Worm (Caenorhabditis elegans): ENCODE data around the gene lgc-21.

lgc-21 gene

ce11 chrX:14067641-14068040, at the start of gene lgc-21:
lgc-21 (minus strand) TSS chrX:14067984.
- TF ChIP-seq elt-3 (tag; optimal IDR thresholded peaks at IDR 0.05), result no peak
- TF ChIP-seq aly-2 (tag; optimal IDR thresholded peaks at IDR 0.05), result no peak
- no peak for TF ChIP-seq lin-39 (tag; optimal IDR thresholded peaks at IDR 0.05)
- no peak for TF ChIP-seq ceh-82 (tag; optimal IDR thresholded peaks at IDR 0.05)
- TF ChIP-seq jun-1 (tag; optimal IDR thresholded peaks at IDR 0.05), result no peak
- no peak for TF ChIP-seq nhr-77 (tag; optimal IDR thresholded peaks at IDR 0.05)
- TF ChIP-seq nhr-28 (tag; optimal IDR thresholded peaks at IDR 0.05), result no peak
- TF ChIP-seq sea-2 (GFP tag; optimal IDR thresholded peaks at IDR 0.05), result no peak
- TF ChIP-seq elt-1 (tag; optimal IDR thresholded peaks at IDR 0.05), result no peak
- TF ChIP-seq elt-2 (tag; optimal IDR thresholded peaks at IDR 0.05), result no peak
- TF ChIP-seq ztf-11 (tag; optimal IDR thresholded peaks at IDR 0.05), result no peak
- TF ChIP-seq ceh-9 (tag; optimal IDR thresholded peaks at IDR 0.05), result no peak
- no peak for TF ChIP-seq lin-15B (tag; optimal IDR thresholded peaks at IDR 0.05)

DNA sequence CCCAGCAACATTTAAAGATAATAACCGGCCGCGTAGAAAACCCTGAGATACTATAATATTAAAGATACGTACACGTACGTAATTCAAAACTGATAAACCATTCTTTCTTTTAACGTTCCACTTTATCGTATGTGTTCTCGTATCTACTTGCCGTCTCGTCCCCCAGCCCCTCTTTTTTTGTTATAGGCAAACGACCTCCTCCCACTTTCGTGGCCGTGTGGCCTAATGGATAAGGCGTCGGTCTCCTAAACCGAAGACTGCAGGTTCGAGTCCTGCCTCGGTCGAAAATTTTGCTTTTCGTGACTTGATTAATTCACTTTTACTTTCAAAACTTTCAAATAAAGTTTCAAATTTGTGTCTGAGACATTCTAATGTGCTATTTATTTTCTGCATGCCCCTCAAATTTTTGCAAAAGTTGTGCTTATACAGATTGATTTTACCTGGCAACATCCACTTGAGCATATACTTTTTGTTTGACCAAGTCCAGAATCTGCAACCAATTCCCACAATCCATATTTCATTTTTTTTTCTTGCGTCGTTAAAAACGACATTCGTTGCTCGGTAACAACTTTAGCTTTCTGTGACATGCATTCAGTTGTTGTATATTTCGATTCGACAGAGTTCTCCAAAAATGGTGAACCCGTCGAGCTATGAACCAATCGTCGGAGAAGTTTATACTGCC, 47.8 kb upstream of the lgc-21 start, which contains the start of gene F28H6.7:
Gene F28H6.7 (plus strand): TSS at position 632 of the 682 bp plus-strand sequence.
- TF ChIP-seq hmg-11 (tag; optimal IDR thresholded peaks at IDR 0.05), result peak; percentile 58
- TF ChIP-seq jun-1 (tag; optimal IDR thresholded peaks at IDR 0.05), result peak; percentile 22
- no peak for TF ChIP-seq ztf-11 (tag; optimal IDR thresholded peaks at IDR 0.05)
- peak; percentile 4 for TF ChIP-seq lin-39 (tag; optimal IDR thresholded peaks at IDR 0.05)
- TF ChIP-seq nhr-25 (tag; optimal IDR thresholded peaks at IDR 0.05), result peak; percentile 32
- TF ChIP-seq egl-5 (tag; optimal IDR thresholded peaks at IDR 0.05), result peak; percentile 40
- TF ChIP-seq nhr-76 (tag; optimal IDR thresholded peaks at IDR 0.05), result peak; percentile 38
- TF ChIP-seq ZK546.5 (tag; optimal IDR thresholded peaks at IDR 0.05), result no peak
- peak; percentile 23 for TF ChIP-seq nhr-43 (tag; optimal IDR thresholded peaks at IDR 0.05; ENCODE audit: poor library complexity, severe bottlenecking)
- TF ChIP-seq elt-2 (tag; optimal IDR thresholded peaks at IDR 0.05), result peak; percentile 59
- peak; percentile 36 for TF ChIP-seq pqm-1 (tag; optimal IDR thresholded peaks at IDR 0.05)
- TF ChIP-seq elt-3 (tag; optimal IDR thresholded peaks at IDR 0.05), result no peak
- peak; percentile 27 for TF ChIP-seq lsy-12 (tag; optimal IDR thresholded peaks at IDR 0.05)

DNA sequence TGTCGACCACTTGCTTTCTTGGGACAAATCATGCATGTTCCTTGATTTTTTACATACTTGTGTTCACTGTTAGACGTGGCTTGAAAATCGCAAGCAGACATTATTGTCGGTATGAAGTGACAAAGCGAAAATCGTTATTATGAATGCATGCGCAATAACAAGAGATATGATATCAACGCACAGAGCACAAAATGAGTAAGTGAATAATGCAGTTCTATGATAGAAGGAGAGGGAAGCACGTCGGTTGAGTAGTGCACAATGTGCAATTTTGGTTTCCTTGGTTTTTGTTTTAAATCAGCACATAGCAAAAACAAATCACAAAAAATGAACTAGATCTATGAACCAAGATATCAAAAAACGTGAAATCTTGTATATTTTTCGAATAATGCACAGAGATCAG, 45.6 kb upstream of the lgc-21 start, which contains the start of gene nhr-281:
Gene nhr-281 (minus strand): TSS at position 101 of the 400 bp plus-strand sequence.
- TF ChIP-seq unc-39 (tag; optimal IDR thresholded peaks at IDR 0.05), result no peak
- no peak for TF ChIP-seq lin-15B (tag; optimal IDR thresholded peaks at IDR 0.05)
- TF ChIP-seq aly-2 (tag; optimal IDR thresholded peaks at IDR 0.05), result no peak
- TF ChIP-seq ztf-4 (tag; optimal IDR thresholded peaks at IDR 0.05), result no peak
- no peak for TF ChIP-seq nhr-237 (tag; optimal IDR thresholded peaks at IDR 0.05)
- no peak for TF ChIP-seq ceh-82 (tag; optimal IDR thresholded peaks at IDR 0.05)
- no peak for TF ChIP-seq elt-1 (tag; optimal IDR thresholded peaks at IDR 0.05)
- TF ChIP-seq pqm-1 (tag; optimal IDR thresholded peaks at IDR 0.05), result no peak
- TF ChIP-seq R02D3.7 (tag; optimal IDR thresholded peaks at IDR 0.05), result no peak
- no peak for TF ChIP-seq nhr-28 (tag; optimal IDR thresholded peaks at IDR 0.05)
- TF ChIP-seq lsy-12 (tag; optimal IDR thresholded peaks at IDR 0.05), result no peak

- TF ChIP-seq nhr-43 (tag; optimal IDR thresholded peaks at IDR 0.05; ENCODE audit: poor library complexity, severe bottlenecking) (no peak), nhr-23 (tag; optimal IDR thresholded peaks at IDR 0.05) (no peak), pha-4 (tag; optimal IDR thresholded peaks at IDR 0.05) (no peak), pqm-1 (tag; optimal IDR thresholded peaks at IDR 0.05) (no peak), snpc-4 (tag; optimal IDR thresholded peaks at IDR 0.05) (no peak)
These were observed 40.5 kb upstream of the lgc-21 start, which contains the start of gene F16B12.7 for ce11 chrX:14108245-14108644. F16B12.7 (plus strand) TSS chrX:14108545.

- TF ChIP-seq nhr-43 (tag; optimal IDR thresholded peaks at IDR 0.05; ENCODE audit: poor library complexity, severe bottlenecking) (no peak), daf-12 (tag; optimal IDR thresholded peaks at IDR 0.05) (no peak), ceh-82 (tag; optimal IDR thresholded peaks at IDR 0.05) (no peak)
These were observed 34.7 kb upstream of the lgc-21 start for ce11 chrX:14102474-14102873.

- peak; percentile 54 for TF ChIP-seq snpc-4 (tag; optimal IDR thresholded peaks at IDR 0.05)
- TF ChIP-seq nhr-23 (tag; optimal IDR thresholded peaks at IDR 0.05), result peak; percentile 69
- TF ChIP-seq nhr-76 (tag; optimal IDR thresholded peaks at IDR 0.05), result no peak
- TF ChIP-seq elt-2 (tag; optimal IDR thresholded peaks at IDR 0.05), result peak; percentile 64
- no peak for TF ChIP-seq ztf-11 (tag; optimal IDR thresholded peaks at IDR 0.05)
- peak; percentile 92 for TF ChIP-seq lin-15B (tag; optimal IDR thresholded peaks at IDR 0.05)
- TF ChIP-seq egl-5 (tag; optimal IDR thresholded peaks at IDR 0.05), result no peak
- peak; percentile 89 for TF ChIP-seq pha-4 (tag; optimal IDR thresholded peaks at IDR 0.05)
- TF ChIP-seq R02D3.7 (tag; optimal IDR thresholded peaks at IDR 0.05), result no peak
- peak; percentile 80 for TF ChIP-seq nhr-25 (tag; optimal IDR thresholded peaks at IDR 0.05)
- TF ChIP-seq lin-39 (tag; optimal IDR thresholded peaks at IDR 0.05), result peak; percentile 47
- TF ChIP-seq ama-1 (optimal IDR thresholded peaks at IDR 0.05), result peak; percentile 38
- TF ChIP-seq pqm-1 (tag; optimal IDR thresholded peaks at IDR 0.05), result peak; percentile 43
- TF ChIP-seq nhr-77 (tag; optimal IDR thresholded peaks at IDR 0.05), result no peak
- peak; percentile 84 for TF ChIP-seq nfya-1 (tag; optimal IDR thresholded peaks at IDR 0.05; ENCODE audit: insufficient read depth)
- TF ChIP-seq tbx-2 (tag; optimal IDR thresholded peaks at IDR 0.05), result peak; percentile 51
- TF ChIP-seq zag-1 (tag; optimal IDR thresholded peaks at IDR 0.05), result no peak
- peak; percentile 23 for TF ChIP-seq elt-1 (tag; optimal IDR thresholded peaks at IDR 0.05)
- TF ChIP-seq ceh-28 (tag; optimal IDR thresholded peaks at IDR 0.05), result peak; percentile 17
- TF ChIP-seq skn-1 (tag; optimal IDR thresholded peaks at IDR 0.05), result peak; percentile 65
- no peak for TF ChIP-seq egl-27 (tag; optimal IDR thresholded peaks at IDR 0.05)
- TF ChIP-seq hmg-11 (tag; optimal IDR thresholded peaks at IDR 0.05), result peak; percentile 63
- TF ChIP-seq fkh-10 (GFP tag; optimal IDR thresholded peaks at IDR 0.05), result no peak
- TF ChIP-seq nhr-43 (tag; optimal IDR thresholded peaks at IDR 0.05; ENCODE audit: poor library complexity, severe bottlenecking), result peak; percentile 37
- no peak for TF ChIP-seq mdl-1 (tag; optimal IDR thresholded peaks at IDR 0.05)
These were observed 34.2 kb upstream of the lgc-21 start, which contains the start of gene F16B12.6 for ce11 chrX:14101986-14102385. F16B12.6 (plus strand) TSS chrX:14102316.

Data from whole organism, L3 larva.